Worm (Caenorhabditis elegans) whole organism, midembryonic: ENCODE data around the gene F48E8.3.

Experiments used
- flt-1 ChIP-seq: fragments of 200-800 bp; sonication (Bioruptor generic); IDR thresholded peaks from 2 replicates; pipeline ENCODE4 v1.3.6; 2022; ENCODE audit warnings: missing genetic modification characterization, missing compliant biosample characterization
- klf-2 ChIP-seq: fragments of 200-800 bp; sonication (Bioruptor generic); conservative IDR thresholded peaks from 2 replicates; pipeline ENCODE4 v1.3.6; 2022; ENCODE audit warnings: missing genetic modification reagents, missing genetic modification characterization, missing compliant biosample characterization
- ref-1 ChIP-seq: fragments of 200-800 bp; sonication (Bioruptor generic); conservative IDR thresholded peaks from 2 replicates; pipeline ENCODE4 v1.3.6; 2022; ENCODE audit warnings: missing genetic modification reagents, missing genetic modification characterization, missing compliant biosample characterization

ce11 chrIII:5421406-5421805, 39.8 kb upstream of the F48E8.3 start:
- TF ChIP-seq ref-1 (GFP tag; lab: Robert Waterston, UW), result no peak
- no peak for TF ChIP-seq flt-1 (GFP tag; lab: Robert Waterston, UW)
- no peak for TF ChIP-seq klf-2 (GFP tag; lab: Robert Waterston, UW)
